Worm (Caenorhabditis elegans) whole organism, L3 larva: ENCODE data around the gene rib-2.

Source experiments
- R02D3.7 ChIP-seq: fragments of 150-350 bp; optimal IDR thresholded peaks from 2 replicates; lab custom pipeline; 2014; ENCODE audit warnings: missing biosample characterization, missing genetic modification characterization
- aly-2 ChIP-seq: fragments of 150-350 bp; optimal IDR thresholded peaks from 2 replicates; lab custom pipeline; 2014; ENCODE audit warnings: missing biosample characterization, missing genetic modification characterization
- ama-1 ChIP-seq: fragments of 150-350 bp; optimal IDR thresholded peaks from 2 replicates; lab custom pipeline; 2018
- ceh-28 ChIP-seq: fragments of 150-350 bp; optimal IDR thresholded peaks from 2 replicates; lab custom pipeline; 2014; ENCODE audit warnings: missing biosample characterization, missing genetic modification reagents, missing genetic modification characterization
- ceh-82 ChIP-seq: fragments of 150-350 bp; optimal IDR thresholded peaks from 2 replicates; lab custom pipeline; 2014; ENCODE audit warnings: missing biosample characterization, missing genetic modification characterization
- egl-27 ChIP-seq: sonication (generic microtip); optimal IDR thresholded peaks from 4 replicates; lab custom pipeline; 2017; ENCODE audit warnings: missing biosample characterization, missing genetic modification reagents, missing genetic modification characterization
- egl-5 ChIP-seq: fragments of 150-350 bp; optimal IDR thresholded peaks from 2 replicates; lab custom pipeline; 2017; ENCODE audit warnings: missing biosample characterization, missing genetic modification reagents, missing genetic modification characterization, inconsistent platforms
- elt-1 ChIP-seq: fragments of 150-350 bp; optimal IDR thresholded peaks from 2 replicates; lab custom pipeline; 2014; ENCODE audit warnings: missing biosample characterization, missing genetic modification characterization
- elt-2 ChIP-seq: sonication (generic microtip); optimal IDR thresholded peaks from 2 replicates; lab custom pipeline; 2016; ENCODE audit warnings: missing genetic modification reagents, mild to moderate bottlenecking, missing genetic modification characterization, missing compliant biosample characterization
- eor-1 ChIP-seq, 2 experiments: fragments of 150-350 bp; optimal IDR thresholded peaks; 2 replicates each; lab custom pipeline; 2014 to 2018; ENCODE audit warnings: missing biosample characterization in 2 of 2, missing genetic modification characterization in 2 of 2
- fkh-10 ChIP-seq: sonication (generic microtip); optimal IDR thresholded peaks from 2 replicates; lab custom pipeline; 2017; ENCODE audit warnings: missing biosample characterization, missing genetic modification reagents, missing genetic modification characterization
- fkh-2 ChIP-seq: fragments of 150-350 bp; optimal IDR thresholded peaks from 2 replicates; lab custom pipeline; 2014; ENCODE audit warnings: missing biosample characterization, missing genetic modification reagents, missing genetic modification characterization
- hmg-11 ChIP-seq: sonication (generic microtip); optimal IDR thresholded peaks from 2 replicates; lab custom pipeline; 2016; ENCODE audit warnings: missing genetic modification characterization, missing compliant biosample characterization
- jun-1 ChIP-seq: fragments of 150-350 bp; optimal IDR thresholded peaks from 2 replicates; lab custom pipeline; 2014; ENCODE audit warnings: missing biosample characterization, missing genetic modification reagents, missing genetic modification characterization
- lin-15B ChIP-seq: fragments of 150-350 bp; optimal IDR thresholded peaks from 2 replicates; lab custom pipeline; 2014; ENCODE audit warnings: missing biosample characterization, missing genetic modification characterization
- lin-39 ChIP-seq: fragments of 150-350 bp; optimal IDR thresholded peaks from 2 replicates; lab custom pipeline; 2018; ENCODE audit warnings: missing biosample characterization, missing genetic modification reagents, missing genetic modification characterization
- mdl-1 ChIP-seq: fragments of 150-350 bp; optimal IDR thresholded peaks from 2 replicates; lab custom pipeline; 2014; ENCODE audit warnings: missing biosample characterization, missing genetic modification characterization
- mml-1 ChIP-seq: fragments of 150-350 bp; sonication (generic microtip); optimal IDR thresholded peaks from 3 replicates; lab custom pipeline; 2014; ENCODE audit warnings: missing biosample characterization, missing genetic modification characterization
- nfya-1 ChIP-seq: sonication (generic microtip); optimal IDR thresholded peaks from 2 replicates; lab custom pipeline; 2017; ENCODE audit warnings: missing genetic modification characterization, mild to moderate bottlenecking, missing compliant biosample characterization, antibody characterized with exemption, moderate library complexity; ENCODE audit not compliant: insufficient read depth
- nhr-12 ChIP-seq: fragments of 150-350 bp; optimal IDR thresholded peaks from 2 replicates; lab custom pipeline; 2014; ENCODE audit warnings: missing biosample characterization, missing genetic modification characterization
- nhr-23 ChIP-seq: fragments of 150-350 bp; optimal IDR thresholded peaks from 2 replicates; lab custom pipeline; 2014; ENCODE audit warnings: missing biosample characterization, missing genetic modification reagents, missing genetic modification characterization
- nhr-237 ChIP-seq: fragments of 150-350 bp; optimal IDR thresholded peaks from 2 replicates; lab custom pipeline; 2014; ENCODE audit warnings: missing biosample characterization, missing genetic modification characterization
- nhr-25 ChIP-seq: sonication (generic microtip); optimal IDR thresholded peaks from 2 replicates; lab custom pipeline; 2017; ENCODE audit warnings: missing biosample characterization, missing genetic modification characterization
- nhr-43 ChIP-seq: sonication (generic microtip); optimal IDR thresholded peaks from 2 replicates; lab custom pipeline; 2016; ENCODE audit warnings: mild to moderate bottlenecking, missing genetic modification characterization, missing compliant biosample characterization; ENCODE audit not compliant: poor library complexity, severe bottlenecking
- nhr-67 ChIP-seq: fragments of 150-350 bp; optimal IDR thresholded peaks from 2 replicates; lab custom pipeline; 2014; ENCODE audit warnings: missing biosample characterization, missing genetic modification characterization
- pha-4 ChIP-seq: fragments of 150-350 bp; optimal IDR thresholded peaks from 2 replicates; lab custom pipeline; 2014; ENCODE audit warnings: missing biosample characterization, missing genetic modification reagents, missing genetic modification characterization
- pqm-1 ChIP-seq: fragments of 150-350 bp; optimal IDR thresholded peaks from 2 replicates; lab custom pipeline; 2017; ENCODE audit warnings: missing biosample characterization, missing genetic modification characterization, inconsistent platforms
- sea-2 ChIP-seq: fragments of 150-350 bp; sonication (generic microtip); optimal IDR thresholded peaks from 4 replicates; lab custom pipeline; 2014; ENCODE audit warnings: missing biosample characterization, missing genetic modification reagents, missing genetic modification characterization
- skn-1 ChIP-seq: fragments of 150-350 bp; optimal IDR thresholded peaks from 2 replicates; lab custom pipeline; 2014; ENCODE audit warnings: missing biosample characterization, missing genetic modification characterization
- snpc-4 ChIP-seq: fragments of 150-350 bp; optimal IDR thresholded peaks from 2 replicates; lab custom pipeline; 2014; ENCODE audit warnings: missing biosample characterization, missing genetic modification characterization
- tbx-2 ChIP-seq: sonication (generic microtip); optimal IDR thresholded peaks from 2 replicates; lab custom pipeline; 2016; ENCODE audit warnings: mild to moderate bottlenecking, missing genetic modification characterization, missing compliant biosample characterization
- zag-1 ChIP-seq: fragments of 150-350 bp; optimal IDR thresholded peaks from 2 replicates; lab custom pipeline; 2014; ENCODE audit warnings: missing biosample characterization, missing genetic modification characterization
- ztf-4 ChIP-seq: fragments of 150-350 bp; optimal IDR thresholded peaks from 2 replicates; lab custom pipeline; 2014; ENCODE audit warnings: missing biosample characterization, missing genetic modification characterization

rib-2 gene

ce11 chrIII:10740518-10740917 is 2.1 kb upstream of the rib-2 start, which contains the start of gene K01G5.8:
TSS of gene K01G5.8 (minus strand) at chrIII:10740772.
- TF ChIP-seq nhr-25 (no peak), pqm-1 (tag; lab: Kevin White, UChicago) (no peak), egl-5 (tag; lab: Kevin White, UChicago) (no peak), fkh-2 (tag; lab: Kevin White, UChicago) (no peak), fkh-10 (no peak), mdl-1 (tag; lab: Kevin White, UChicago) (no peak), R02D3.7 (tag; lab: Kevin White, UChicago) (no peak), elt-1 (tag; lab: Kevin White, UChicago) (no peak), mml-1 (tag; lab: Kevin White, UChicago) (no peak), sea-2 (GFP tag; lab: Kevin White, UChicago) (no peak), eor-1 (tag; optimal IDR thresholded peaks at IDR 0.05; lab: Kevin White, UChicago) (no peak), nhr-12 (tag; lab: Kevin White, UChicago) (no peak), nhr-237 (tag; lab: Kevin White, UChicago) (no peak), ama-1 (lab: Kevin White, UChicago) (no peak)

- TF ChIP-seq nhr-43 (peak; percentile 20), ceh-82 (peak; percentile 14), snpc-4 (tag; lab: Kevin White, UChicago) (no peak), elt-2 (tag; lab: Kevin White, UChicago) (peak; percentile 8), ztf-4 (tag; lab: Kevin White, UChicago) (no peak), skn-1 (tag; lab: Kevin White, UChicago) (no peak)
These were observed 3.8 kb downstream of the rib-2 start for ce11 chrIII:10746406-10746807.

- TF ChIP-seq mml-1 (tag; lab: Kevin White, UChicago), result no peak
- TF ChIP-seq skn-1 (tag; lab: Kevin White, UChicago), result peak; percentile 82
- TF ChIP-seq ama-1 (lab: Kevin White, UChicago), result peak; percentile 47
- TF ChIP-seq nhr-23 (tag; lab: Kevin White, UChicago), result peak; percentile 55
- TF ChIP-seq zag-1, result no peak
- no peak for TF ChIP-seq R02D3.7 (tag; lab: Kevin White, UChicago)
- TF ChIP-seq aly-2 (tag; lab: Kevin White, UChicago), result no peak
- TF ChIP-seq pqm-1 (tag; lab: Kevin White, UChicago), result peak; percentile 15
- peak; percentile 81 for TF ChIP-seq pha-4 (tag; lab: Kevin White, UChicago)
- TF ChIP-seq ceh-28 (tag; lab: Kevin White, UChicago), result peak; percentile 74
- TF ChIP-seq lin-39 (tag; lab: Kevin White, UChicago), result peak; percentile 75
- TF ChIP-seq egl-5 (tag; lab: Kevin White, UChicago), result peak; percentile 59
- TF ChIP-seq nfya-1, result peak; percentile 93
- peak; percentile 73 for TF ChIP-seq nhr-25
- peak; percentile 73 for TF ChIP-seq hmg-11 (tag; lab: Kevin White, UChicago)
- peak; percentile 72 for TF ChIP-seq lin-15B (tag; lab: Kevin White, UChicago)
- TF ChIP-seq snpc-4 (tag; lab: Kevin White, UChicago), result peak; percentile 76
- peak; percentile 55 for TF ChIP-seq elt-2 (tag; lab: Kevin White, UChicago)
These were observed 5.2 kb downstream of the rib-2 start, which contains the start of the genes ran-1 and dkc-1 for ce11 chrIII:10747620-10748479. TSS of gene ran-1 (minus strand) at chrIII:10747728. TSS of gene dkc-1 (plus strand) at chrIII:10748429.

ce11 chrIII:10750043-10750442 is 7.4 kb downstream of the rib-2 start, which contains the start of gene enu-3.6:
TSS of gene enu-3.6 (plus strand) at chrIII:10750434.
- TF ChIP-seq elt-2 (tag; lab: Kevin White, UChicago), result peak; percentile 1

ce11 chrIII:10754379-10754778 is 11.8 kb downstream of the rib-2 start:
- TF ChIP-seq R02D3.7 (tag; lab: Kevin White, UChicago), result no peak
- TF ChIP-seq egl-27 (tag; lab: Kevin White, UChicago), result no peak
- TF ChIP-seq nhr-67, result no peak
- no peak for TF ChIP-seq elt-1 (tag; lab: Kevin White, UChicago)
- TF ChIP-seq jun-1, result no peak
- no peak for TF ChIP-seq nfya-1
- no peak for TF ChIP-seq egl-5 (tag; lab: Kevin White, UChicago)
- no peak for TF ChIP-seq tbx-2 (tag; lab: Kevin White, UChicago)
- TF ChIP-seq zag-1, result no peak
- no peak for TF ChIP-seq fkh-2 (tag; lab: Kevin White, UChicago)
- TF ChIP-seq sea-2 (GFP tag; lab: Kevin White, UChicago), result no peak
